Worm (Caenorhabditis elegans) whole organism, midembryonic: ENCODE data around the gene frpr-4.

Experiments used
- flt-1 ChIP-seq: fragments of 200-800 bp; sonication (Bioruptor generic); IDR thresholded peaks from 2 replicates; pipeline ENCODE4 v1.3.6; 2022; ENCODE audit warnings: missing genetic modification characterization, missing compliant biosample characterization
- ztf-29 ChIP-seq: fragments of 200-800 bp; sonication (Bioruptor generic); IDR thresholded peaks from 2 replicates; pipeline ENCODE4 v1.3.6; 2022; ENCODE audit warnings: missing genetic modification reagents, missing genetic modification characterization, missing compliant biosample characterization

ce11 chrII:5301810-5302209 lies 46.5 kb upstream of the frpr-4 start:
- TF ChIP-seq flt-1 (GFP tag; lab: Robert Waterston, UW) = no peak
- no peak for TF ChIP-seq ztf-29 (GFP tag; lab: Robert Waterston, UW)
